Fruit fly (Drosophila melanogaster) whole organism, pupa: Measurements from ENCODE around the gene nonC.

Experiments used
- CG10348 ChIP-seq: fragments of 200-800 bp; sonication (Bioruptor generic); IDR thresholded peaks from 2 replicates; pipeline ENCODE4 v1.3.6; 2022; ENCODE audit warnings: missing biosample characterization, missing genetic modification characterization
- CG32121 ChIP-seq: fragments of 200-800 bp; sonication (Bioruptor generic); IDR thresholded peaks from 2 replicates; pipeline ENCODE4 v1.3.6; 2022; ENCODE audit warnings: missing biosample characterization, missing genetic modification characterization
- CG34367 ChIP-seq: fragments of 200-800 bp; sonication (Bioruptor generic); optimal IDR thresholded peaks from 2 replicates; lab custom pipeline; 2018; ENCODE audit warnings: missing biosample characterization, mild to moderate bottlenecking, missing genetic modification characterization
- CG4496 ChIP-seq: fragments of 200-800 bp; sonication (Bioruptor generic); IDR thresholded peaks from 3 replicates; pipeline ENCODE4 v1.3.6; 2022; ENCODE audit warnings: missing biosample characterization, missing genetic modification characterization
- CG9948 ChIP-seq: fragments of 200-800 bp; sonication (Bioruptor generic); optimal IDR thresholded peaks from 2 replicates; lab custom pipeline; 2018; ENCODE audit warnings: missing biosample characterization, mild to moderate bottlenecking, missing genetic modification characterization, moderate library complexity
- D1 ChIP-seq: fragments of 200-800 bp; sonication (Bioruptor generic); optimal IDR thresholded peaks from 2 replicates; lab custom pipeline; 2018; ENCODE audit warnings: missing biosample characterization, mild to moderate bottlenecking, missing genetic modification characterization, moderate library complexity
- EcR ChIP-seq: fragments of 200-800 bp; sonication (Bioruptor generic); optimal IDR thresholded peaks from 3 replicates; lab custom pipeline; 2019; ENCODE audit warnings: missing biosample characterization, missing genetic modification characterization, mild to moderate bottlenecking, moderate library complexity, missing genetic modification reagents
- Ets98B ChIP-seq: fragments of 200-800 bp; sonication (Bioruptor generic); IDR thresholded peaks from 2 replicates; pipeline ENCODE4 v1.3.6; 2022; ENCODE audit warnings: missing biosample characterization, missing genetic modification characterization
- Pif1B ChIP-seq: fragments of 200-800 bp; sonication (Bioruptor generic); optimal IDR thresholded peaks from 3 replicates; lab custom pipeline; 2016; ENCODE audit warnings: missing biosample characterization, missing genetic modification characterization
- Snoo ChIP-seq: fragments of 200-800 bp; sonication (Bioruptor generic); optimal IDR thresholded peaks from 3 replicates; lab custom pipeline; 2017; ENCODE audit warnings: missing biosample characterization, mild to moderate bottlenecking, missing genetic modification characterization, inconsistent platforms
- gl ChIP-seq: fragments of 200-800 bp; sonication (Bioruptor generic); optimal IDR thresholded peaks from 2 replicates; lab custom pipeline; 2018; ENCODE audit warnings: missing biosample characterization, mild to moderate bottlenecking, missing genetic modification characterization
- rn ChIP-seq: fragments of 200-800 bp; sonication (Bioruptor generic); IDR thresholded peaks from 2 replicates; pipeline ENCODE4 v1.3.6; 2022; ENCODE audit warnings: missing biosample characterization, missing genetic modification characterization

DNA sequence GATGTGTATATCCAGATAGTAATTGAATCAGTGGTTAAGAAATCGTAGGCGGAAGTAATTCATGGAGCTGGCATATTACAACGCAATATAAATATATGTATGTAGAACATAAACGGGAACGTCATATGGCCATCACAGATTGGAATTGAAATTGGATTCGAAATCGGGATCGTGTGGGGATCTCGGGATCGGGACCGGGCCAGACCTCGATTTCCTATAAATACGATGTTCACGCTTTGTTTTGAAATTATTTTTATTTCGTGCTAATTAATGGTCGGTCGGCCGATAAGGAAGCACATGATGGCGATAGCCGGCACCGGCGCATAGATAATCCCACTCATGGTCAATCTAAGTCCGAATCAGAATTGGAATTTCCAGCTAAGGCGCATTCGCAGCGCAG lies 48.0 kb upstream of the nonC start:
- TF ChIP-seq EcR (GFP tag; lab: Kevin White, UChicago) (no peak), CG9948 (tag; lab: Kevin White, UChicago) (no peak), Snoo (tag; lab: Kevin White, UChicago) (no peak), CG10348 (GFP tag; lab: Robert Waterston, UW) (no peak), rn (GFP tag; lab: Robert Waterston, UW) (no peak), CG34367 (no peak), Ets98B (GFP tag; lab: Robert Waterston, UW) (no peak), CG32121 (GFP tag; lab: Robert Waterston, UW) (no peak), CG4496 (GFP tag; lab: Robert Waterston, UW) (no peak), D1 (tag; lab: Kevin White, UChicago) (no peak), Pif1B (GFP tag; lab: Kevin White, UChicago) (no peak), gl (tag; lab: Kevin White, UChicago) (no peak)
